Worm (Caenorhabditis elegans) whole organism, mixed stage, embryonic: ENCODE measurements around the gene F38E9.4.
"Not testable (repeated sequence)": the region's sequence is repeated elsewhere in the genome, so short reads cannot be mapped to it uniquely, and the experiment has no call there.

Experiments
- M03D4.4 ChIP-seq: sonication (generic microtip); optimal IDR thresholded peaks from 2 replicates; lab custom pipeline; 2017; ENCODE audit warnings: mild to moderate bottlenecking, missing genetic modification characterization, missing compliant biosample characterization
- bed-3 ChIP-seq: fragments of 200-800 bp; sonication (Bioruptor generic); optimal IDR thresholded peaks from 3 replicates; lab custom pipeline; 2018; ENCODE audit warnings: mild to moderate bottlenecking, missing genetic modification characterization, moderate library complexity, missing compliant biosample characterization
- ceh-43 ChIP-seq: fragments of 200-800 bp; sonication (Bioruptor generic); optimal IDR thresholded peaks from 2 replicates; lab custom pipeline; 2018; ENCODE audit warnings: mild to moderate bottlenecking, missing genetic modification characterization, moderate library complexity, missing compliant biosample characterization
- ceh-83 ChIP-seq: fragments of 200-800 bp; sonication (Bioruptor generic); optimal IDR thresholded peaks from 2 replicates; lab custom pipeline; 2018; ENCODE audit warnings: mild to moderate bottlenecking, missing genetic modification characterization, missing compliant biosample characterization
- ces-1 ChIP-seq: fragments of 150-350 bp; optimal IDR thresholded peaks from 2 replicates; lab custom pipeline; 2014; ENCODE audit warnings: missing biosample characterization, missing genetic modification reagents, missing genetic modification characterization
- cnd-1 ChIP-seq: fragments of 200-800 bp; sonication (Bioruptor generic); optimal IDR thresholded peaks from 2 replicates; lab custom pipeline; 2018; ENCODE audit warnings: mild to moderate bottlenecking, missing genetic modification characterization, missing compliant biosample characterization
- drap-1 ChIP-seq: fragments of 200-800 bp; sonication (Bioruptor generic); optimal IDR thresholded peaks from 3 replicates; lab custom pipeline; 2018; ENCODE audit warnings: mild to moderate bottlenecking, missing genetic modification characterization, missing compliant biosample characterization
- elt-3 ChIP-seq: fragments of 150-350 bp; optimal IDR thresholded peaks from 2 replicates; lab custom pipeline; 2014; ENCODE audit warnings: missing biosample characterization, missing genetic modification characterization
- flh-1 ChIP-seq: fragments of 200-800 bp; sonication (Bioruptor generic); optimal IDR thresholded peaks from 2 replicates; lab custom pipeline; 2018; ENCODE audit warnings: mild to moderate bottlenecking, missing genetic modification characterization, moderate library complexity, missing compliant biosample characterization
- ham-2 ChIP-seq: fragments of 200-800 bp; sonication (Bioruptor generic); optimal IDR thresholded peaks from 2 replicates; lab custom pipeline; 2018; ENCODE audit warnings: mild to moderate bottlenecking, missing genetic modification characterization, missing compliant biosample characterization
- hlh-1 ChIP-seq: fragments of 150-350 bp; optimal IDR thresholded peaks from 2 replicates; lab custom pipeline; 2014; ENCODE audit warnings: missing biosample characterization, missing genetic modification reagents, missing genetic modification characterization
- lin-13 ChIP-seq: fragments of 150-350 bp; optimal IDR thresholded peaks from 2 replicates; lab custom pipeline; 2014; ENCODE audit warnings: missing biosample characterization, missing genetic modification characterization
- lin-32 ChIP-seq: fragments of 200-800 bp; sonication (Bioruptor generic); optimal IDR thresholded peaks from 2 replicates; lab custom pipeline; 2018; ENCODE audit warnings: mild to moderate bottlenecking, missing genetic modification characterization, missing compliant biosample characterization
- mab-5 ChIP-seq: fragments of 150-350 bp; optimal IDR thresholded peaks from 2 replicates; lab custom pipeline; 2014; ENCODE audit warnings: missing biosample characterization, missing genetic modification characterization
- mep-1 ChIP-seq: fragments of 150-350 bp; optimal IDR thresholded peaks from 2 replicates; lab custom pipeline; 2017; ENCODE audit warnings: missing biosample characterization, missing genetic modification reagents, missing genetic modification characterization, inconsistent platforms
- mls-2 ChIP-seq: sonication (generic microtip); optimal IDR thresholded peaks from 2 replicates; lab custom pipeline; 2016; ENCODE audit warnings: mild to moderate bottlenecking, missing genetic modification characterization, moderate library complexity, missing compliant biosample characterization
- nhr-12 ChIP-seq: fragments of 150-350 bp; optimal IDR thresholded peaks from 2 replicates; lab custom pipeline; 2014; ENCODE audit warnings: missing biosample characterization, missing genetic modification characterization
- nhr-237 ChIP-seq: fragments of 150-350 bp; optimal IDR thresholded peaks from 2 replicates; lab custom pipeline; 2014; ENCODE audit warnings: missing biosample characterization, missing genetic modification characterization
- nhr-28 ChIP-seq: fragments of 150-350 bp; optimal IDR thresholded peaks from 2 replicates; lab custom pipeline; 2014; ENCODE audit warnings: missing biosample characterization, missing genetic modification characterization
- nhr-76 ChIP-seq: sonication (generic microtip); optimal IDR thresholded peaks from 2 replicates; lab custom pipeline; 2017; ENCODE audit warnings: missing biosample characterization, missing genetic modification characterization
- pha-4 ChIP-seq: fragments of 150-350 bp; optimal IDR thresholded peaks from 2 replicates; lab custom pipeline; 2018; ENCODE audit warnings: missing biosample characterization, missing genetic modification reagents, missing genetic modification characterization
- sem-2 ChIP-seq: fragments of 200-800 bp; sonication (Bioruptor generic); optimal IDR thresholded peaks from 2 replicates; lab custom pipeline; 2018; ENCODE audit warnings: mild to moderate bottlenecking, missing genetic modification characterization, missing compliant biosample characterization
- snpc-4 ChIP-seq: fragments of 150-350 bp; optimal IDR thresholded peaks from 2 replicates; lab custom pipeline; 2014; ENCODE audit warnings: missing biosample characterization, missing genetic modification characterization
- unc-120 ChIP-seq: sonication (generic microtip); optimal IDR thresholded peaks from 2 replicates; lab custom pipeline; 2017; ENCODE audit warnings: missing genetic modification characterization, missing compliant biosample characterization; ENCODE audit not compliant: poor library complexity, severe bottlenecking
- unc-39 ChIP-seq: fragments of 150-350 bp; optimal IDR thresholded peaks from 2 replicates; lab custom pipeline; 2014; ENCODE audit warnings: missing biosample characterization, missing genetic modification characterization
- unc-62 ChIP-seq: fragments of 150-350 bp; optimal IDR thresholded peaks from 2 replicates; lab custom pipeline; 2014; ENCODE audit warnings: missing biosample characterization, missing genetic modification reagents, missing genetic modification characterization
- zip-8 ChIP-seq: fragments of 150-350 bp; optimal IDR thresholded peaks from 2 replicates; lab custom pipeline; 2014; ENCODE audit warnings: missing biosample characterization, missing genetic modification characterization
- ztf-11 ChIP-seq: fragments of 150-350 bp; optimal IDR thresholded peaks from 2 replicates; lab custom pipeline; 2014; ENCODE audit warnings: missing biosample characterization, missing genetic modification characterization

F38E9.4 gene

DNA sequence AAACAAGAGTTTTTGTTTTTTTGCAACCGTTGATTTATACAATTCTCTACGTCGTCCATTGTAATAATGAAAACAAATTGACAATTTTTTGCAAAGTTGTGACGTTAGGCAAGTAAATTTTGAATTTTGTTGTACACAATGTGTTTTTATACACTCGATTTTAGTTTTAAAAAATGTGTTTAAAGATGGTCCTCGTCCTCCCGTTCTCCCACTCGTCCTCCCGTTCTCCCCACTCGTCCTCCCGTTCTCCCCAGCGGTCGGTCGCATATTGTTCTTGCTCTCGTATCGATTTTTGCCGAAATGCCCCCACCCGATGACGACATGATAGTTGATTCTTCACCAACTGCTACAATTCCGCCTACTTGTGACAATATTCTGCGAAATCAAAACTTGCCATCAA, at the start of gene F38E9.4:
Gene F38E9.4, plus strand, starts transcription at position 301 of the 400 bp plus-strand sequence.
- not testable (repeated sequence) for TF ChIP-seq hlh-1; mep-1 (tag; lab: Kevin White, UChicago); unc-120 (tag; lab: Kevin White, UChicago)

DNA sequence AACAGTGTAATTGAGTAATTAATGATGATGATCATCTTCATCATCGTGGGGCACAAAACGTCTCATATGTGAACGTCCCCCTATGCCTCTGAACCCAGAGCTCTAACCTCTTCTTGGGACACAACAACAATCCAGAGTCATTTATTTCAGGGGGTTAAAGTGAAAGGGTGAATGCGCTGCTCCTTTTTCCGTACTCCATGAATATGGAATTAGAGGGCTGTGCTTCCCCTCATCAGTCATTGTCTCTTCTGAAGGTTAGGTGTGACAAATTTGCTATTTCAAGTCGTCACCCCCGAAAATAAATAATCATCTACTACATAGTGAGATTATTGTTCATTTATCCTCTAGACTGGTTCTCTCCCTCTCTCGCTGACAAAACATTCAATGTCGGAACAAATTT, 49.4 kb upstream of the F38E9.4 start:
- TF ChIP-seq unc-62 (GFP tag; lab: Kevin White, UChicago) (peak; percentile 5), ceh-83 (no peak), cnd-1 (tag; lab: Kevin White, UChicago) (no peak), ztf-11 (tag; lab: Kevin White, UChicago) (no peak)
- TF ChIP-seq, all 35 proteins: peak for 1

DNA sequence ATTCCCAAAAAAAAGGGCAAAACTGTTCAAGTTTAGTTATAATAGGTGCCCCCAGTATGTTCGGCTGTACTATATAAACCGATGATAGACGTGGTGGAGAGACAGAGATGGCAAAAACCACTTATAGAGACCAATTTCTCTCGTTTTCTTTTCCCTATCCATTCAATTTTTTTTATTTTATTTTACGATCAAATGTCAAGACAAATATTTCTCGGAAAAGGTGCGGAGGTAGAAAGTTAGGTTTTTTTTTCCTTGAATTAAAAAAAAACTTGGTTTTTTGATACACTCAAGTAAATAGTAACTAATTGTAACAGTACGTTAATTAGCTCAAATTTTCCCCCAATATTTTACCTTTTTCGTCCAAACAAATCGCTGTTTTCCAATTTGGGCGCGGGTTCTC, 49.0 kb upstream of the F38E9.4 start:
- TF ChIP-seq mab-5 (tag; lab: Kevin White, UChicago) (no peak), hlh-1 (no peak), drap-1 (GFP tag; lab: Kevin White, UChicago) (no peak), pha-4 (no peak), nhr-76 (no peak), zip-8 (no peak), ces-1 (GFP tag; lab: Kevin White, UChicago) (no peak), nhr-28 (tag; lab: Kevin White, UChicago) (no peak), sem-2 (GFP tag; lab: Kevin White, UChicago) (no peak), mls-2 (no peak), lin-32 (GFP tag; lab: Kevin White, UChicago) (no peak)

ce11 chrX:16403424-16403823, 48.3 kb upstream of the F38E9.4 start:
- no peak for TF ChIP-seq nhr-12
- peak; percentile 7 for TF ChIP-seq unc-120 (tag; lab: Kevin White, UChicago)
- no peak for TF ChIP-seq mls-2
- TF ChIP-seq ceh-83, result peak; percentile 69
- no peak for TF ChIP-seq ceh-43 (GFP tag; lab: Kevin White, UChicago)

DNA sequence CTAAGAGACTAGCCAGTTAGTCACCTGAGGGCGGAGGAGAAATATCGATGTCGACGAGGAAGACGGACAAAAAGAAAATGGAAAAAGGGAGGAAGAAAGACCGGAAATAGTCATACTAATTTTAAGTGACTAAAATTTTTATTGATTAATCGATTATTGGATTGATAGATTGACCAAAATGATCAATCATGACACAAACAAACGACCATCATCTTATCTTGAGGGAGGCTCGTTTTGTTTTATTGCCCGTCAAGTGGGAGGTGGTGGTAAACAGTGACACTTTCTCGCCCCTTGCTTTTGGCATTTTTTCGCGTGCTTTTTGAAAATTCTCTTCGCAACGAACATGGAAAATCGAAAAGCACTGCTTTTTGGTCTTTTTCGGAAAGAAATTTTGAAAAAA, 46.9 kb upstream of the F38E9.4 start:
- TF ChIP-seq sem-2 (GFP tag; lab: Kevin White, UChicago) (no peak), ceh-83 (no peak), ces-1 (GFP tag; lab: Kevin White, UChicago) (no peak), nhr-28 (tag; lab: Kevin White, UChicago) (no peak)

ce11 chrX:16406632-16407031, 45.1 kb upstream of the F38E9.4 start:
- TF ChIP-seq elt-3 (tag; lab: Kevin White, UChicago), result no peak
- no peak for TF ChIP-seq mls-2
- no peak for TF ChIP-seq snpc-4
- no peak for TF ChIP-seq unc-39 (tag; lab: Kevin White, UChicago)
- no peak for TF ChIP-seq ces-1 (GFP tag; lab: Kevin White, UChicago)

ce11 chrX:16409220-16409619, 42.5 kb upstream of the F38E9.4 start:
- TF ChIP-seq snpc-4 (no peak), cnd-1 (tag; lab: Kevin White, UChicago) (no peak), M03D4.4 (no peak), flh-1 (no peak), nhr-12 (no peak), nhr-28 (tag; lab: Kevin White, UChicago) (no peak), mep-1 (tag; lab: Kevin White, UChicago) (no peak), nhr-237 (tag; lab: Kevin White, UChicago) (no peak), ham-2 (GFP tag; lab: Kevin White, UChicago) (no peak), ceh-43 (GFP tag; lab: Kevin White, UChicago) (no peak), mls-2 (no peak), hlh-1 (no peak)

DNA sequence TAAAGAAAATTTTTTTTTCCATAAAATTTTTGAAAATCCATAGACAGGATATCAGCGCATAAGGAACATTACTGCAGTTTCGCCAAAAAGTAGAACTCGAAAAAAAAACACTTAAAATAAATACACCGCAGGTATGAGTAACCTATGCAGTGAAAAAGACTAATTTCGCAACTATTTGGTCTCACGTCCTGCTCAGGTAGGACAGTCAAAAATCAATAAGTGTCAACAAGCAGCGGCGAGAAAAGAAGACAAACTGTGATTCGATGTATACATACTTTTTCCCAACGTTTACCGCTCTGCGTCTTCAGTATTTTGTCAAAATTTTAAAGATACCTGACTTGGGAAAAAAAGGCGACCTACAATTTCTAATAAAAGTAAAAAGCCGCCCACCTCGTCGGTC, 39.8 kb upstream of the F38E9.4 start:
- TF ChIP-seq lin-13 (no peak), mep-1 (tag; lab: Kevin White, UChicago) (no peak), pha-4 (peak; percentile 63), M03D4.4 (no peak), bed-3 (GFP tag; lab: Kevin White, UChicago) (no peak), elt-3 (tag; lab: Kevin White, UChicago) (no peak)
